Fruit fly (Drosophila melanogaster) whole organism, embryonic: Measurements from ENCODE around the gene pav.

Source experiments
- BEAF-32 ChIP-seq: fragments of 200-800 bp; sonication (Bioruptor generic); optimal IDR thresholded peaks from 3 replicates; lab custom pipeline; 2017; ENCODE audit warnings: missing biosample characterization, missing genetic modification characterization, mild to moderate bottlenecking, moderate library complexity, missing genetic modification reagents
- Blimp-1 ChIP-seq: fragments of 200-800 bp; sonication (Bioruptor generic); optimal IDR thresholded peaks from 3 replicates; lab custom pipeline; 2018; ENCODE audit warnings: missing biosample characterization, missing genetic modification characterization, mild to moderate bottlenecking, moderate library complexity, missing genetic modification reagents
- CG10209 ChIP-seq: fragments of 200-800 bp; sonication (Bioruptor generic); optimal IDR thresholded peaks from 3 replicates; lab custom pipeline; 2017; ENCODE audit warnings: missing biosample characterization, mild to moderate bottlenecking, missing genetic modification characterization, missing genetic modification reagents
- CG1024 ChIP-seq: fragments of 200-800 bp; sonication (Bioruptor generic); IDR thresholded peaks from 2 replicates; pipeline ENCODE4 v1.3.6; 2022; ENCODE audit warnings: missing biosample characterization, missing genetic modification characterization
- CG10431 ChIP-seq: fragments of 200-800 bp; sonication (Bioruptor generic); optimal IDR thresholded peaks from 3 replicates; lab custom pipeline; 2018; ENCODE audit warnings: missing biosample characterization, mild to moderate bottlenecking, missing genetic modification characterization
- CG12104 ChIP-seq: fragments of 200-800 bp; sonication (Bioruptor generic); optimal IDR thresholded peaks from 3 replicates; lab custom pipeline; 2016; ENCODE audit warnings: missing biosample characterization, missing genetic modification characterization
- CG12236 ChIP-seq: fragments of 200-800 bp; sonication (Bioruptor generic); optimal IDR thresholded peaks from 2 replicates; lab custom pipeline; 2016; ENCODE audit warnings: missing biosample characterization, missing genetic modification characterization
- CG1233 ChIP-seq: fragments of 200-800 bp; sonication (Bioruptor generic); optimal IDR thresholded peaks from 4 replicates; lab custom pipeline; 2018; ENCODE audit warnings: missing biosample characterization, mild to moderate bottlenecking, missing genetic modification characterization
- CG13424 ChIP-seq: fragments of 200-800 bp; sonication (Bioruptor generic); optimal IDR thresholded peaks from 2 replicates; lab custom pipeline; 2019; ENCODE audit warnings: missing biosample characterization, mild to moderate bottlenecking, missing genetic modification characterization, moderate library complexity
- CG15011 ChIP-seq: fragments of 200-800 bp; sonication (Bioruptor generic); optimal IDR thresholded peaks from 3 replicates; lab custom pipeline; 2018; ENCODE audit warnings: missing biosample characterization, mild to moderate bottlenecking, missing genetic modification characterization
- CG1529 ChIP-seq: fragments of 200-800 bp; sonication (Bioruptor generic); optimal IDR thresholded peaks from 3 replicates; lab custom pipeline; 2018; ENCODE audit warnings: missing biosample characterization, missing genetic modification characterization
- CG15601 ChIP-seq: fragments of 200-800 bp; sonication (Bioruptor generic); optimal IDR thresholded peaks from 3 replicates; lab custom pipeline; 2019; ENCODE audit warnings: missing biosample characterization, mild to moderate bottlenecking, missing genetic modification characterization, moderate library complexity
- CG15696 ChIP-seq: fragments of 200-800 bp; sonication (Bioruptor generic); optimal IDR thresholded peaks from 2 replicates; lab custom pipeline; 2019; ENCODE audit warnings: missing biosample characterization, mild to moderate bottlenecking, missing genetic modification characterization, moderate library complexity
- CG16863 ChIP-seq: fragments of 200-800 bp; sonication (Bioruptor generic); optimal IDR thresholded peaks from 3 replicates; lab custom pipeline; 2016; ENCODE audit warnings: missing biosample characterization, missing genetic modification characterization
- CG17359 ChIP-seq: fragments of 200-800 bp; sonication (Bioruptor generic); optimal IDR thresholded peaks from 3 replicates; lab custom pipeline; 2018; ENCODE audit warnings: missing biosample characterization, mild to moderate bottlenecking, missing genetic modification characterization, moderate library complexity
- CG18262 ChIP-seq: fragments of 200-800 bp; optimal IDR thresholded peaks from 3 replicates; lab custom pipeline; 2019; ENCODE audit warnings: missing biosample characterization, mild to moderate bottlenecking, missing genetic modification characterization, moderate library complexity
- CG2116 ChIP-seq: fragments of 200-800 bp; sonication (Bioruptor generic); optimal IDR thresholded peaks from 3 replicates; lab custom pipeline; 2018; ENCODE audit warnings: missing biosample characterization, mild to moderate bottlenecking, missing genetic modification characterization
- CG2712 ChIP-seq: fragments of 200-800 bp; optimal IDR thresholded peaks from 3 replicates; lab custom pipeline; 2019; ENCODE audit warnings: missing biosample characterization, mild to moderate bottlenecking, missing genetic modification characterization, moderate library complexity
- CG2875 ChIP-seq: fragments of 200-800 bp; sonication (Bioruptor generic); optimal IDR thresholded peaks from 2 replicates; lab custom pipeline; 2017; ENCODE audit warnings: missing biosample characterization, mild to moderate bottlenecking, missing genetic modification characterization, missing genetic modification reagents
- CG3407 ChIP-seq: fragments of 200-800 bp; sonication (Bioruptor generic); optimal IDR thresholded peaks from 2 replicates; lab custom pipeline; 2018; ENCODE audit warnings: missing biosample characterization, mild to moderate bottlenecking, missing genetic modification characterization
- CG6254 ChIP-seq: fragments of 200-800 bp; sonication (Bioruptor generic); optimal IDR thresholded peaks from 3 replicates; lab custom pipeline; 2017; ENCODE audit warnings: mild to moderate bottlenecking, missing biosample characterization, missing genetic modification reagents, missing genetic modification characterization
- CG6689 ChIP-seq: fragments of 200-800 bp; sonication (Bioruptor generic); IDR thresholded peaks from 2 replicates; pipeline ENCODE4 v1.3.6; 2022; ENCODE audit warnings: missing biosample characterization, missing genetic modification characterization
- CG6813 ChIP-seq: fragments of 200-800 bp; sonication (Bioruptor generic); optimal IDR thresholded peaks from 2 replicates; lab custom pipeline; 2017; ENCODE audit warnings: missing biosample characterization, missing genetic modification characterization, mild to moderate bottlenecking, moderate library complexity, missing genetic modification reagents
- CG7745 ChIP-seq: fragments of 200-800 bp; sonication (Bioruptor generic); optimal IDR thresholded peaks from 2 replicates; lab custom pipeline; 2018; ENCODE audit warnings: missing biosample characterization, mild to moderate bottlenecking, missing genetic modification characterization, moderate library complexity
- CG8290 ChIP-seq, 3 experiments: fragments of 200-800 bp; sonication (Bioruptor generic); optimal IDR thresholded peaks; 2 replicates each; lab custom pipeline; 2016 to 2019; ENCODE audit warnings: missing biosample characterization in 3 of 3, missing genetic modification characterization in 3 of 3, mild to moderate bottlenecking in 2 of 3, moderate library complexity in 1 of 3
- D ChIP-seq, 2 experiments: fragments of 200-800 bp in 1 of 2; fragments of >200 bp in 1 of 2; sonication (Bioruptor generic) in 1 of 2; optimal IDR thresholded peaks; 2 replicates in 1 of 2; 3 replicates in 1 of 2; lab custom pipeline; 2017; ENCODE audit warnings: mild to moderate bottlenecking in 1 of 2, missing biosample characterization in 1 of 2, missing genetic modification characterization in 1 of 2, missing genetic modification reagents in 1 of 2
- ERR ChIP-seq: fragments of 200-800 bp; sonication (Bioruptor generic); optimal IDR thresholded peaks from 2 replicates; lab custom pipeline; 2016; ENCODE audit warnings: missing biosample characterization, missing genetic modification characterization
- Lhr ChIP-seq: fragments of 200-800 bp; sonication (Bioruptor generic); optimal IDR thresholded peaks from 3 replicates; lab custom pipeline; 2017; ENCODE audit warnings: mild to moderate bottlenecking, missing biosample characterization, missing genetic modification reagents, missing genetic modification characterization
- Nf-YB ChIP-seq: fragments of 200-800 bp; sonication (Bioruptor generic); optimal IDR thresholded peaks from 3 replicates; lab custom pipeline; 2019; ENCODE audit warnings: missing biosample characterization, mild to moderate bottlenecking, missing genetic modification characterization, moderate library complexity
- NfI ChIP-seq: fragments of 200-800 bp; sonication (Bioruptor generic); optimal IDR thresholded peaks from 3 replicates; lab custom pipeline; 2018; ENCODE audit warnings: missing biosample characterization, mild to moderate bottlenecking, missing genetic modification characterization, moderate library complexity
- Spps ChIP-seq: fragments of 200-800 bp; sonication (Bioruptor generic); optimal IDR thresholded peaks from 2 replicates; lab custom pipeline; 2018; ENCODE audit warnings: missing biosample characterization, mild to moderate bottlenecking, missing genetic modification characterization
- Stat92E ChIP-seq, 3 experiments: fragments of >200 bp in 2 of 3; fragments of 200-800 bp in 1 of 3; sonication (Bioruptor generic) in 1 of 3; optimal IDR thresholded peaks; 2 replicates each; lab custom pipeline; 2017 to 2019; ENCODE audit warnings: missing biosample characterization in 3 of 3, missing genetic modification characterization in 3 of 3, mild to moderate bottlenecking in 1 of 3, moderate library complexity in 1 of 3
- Taf1 ChIP-seq: fragments of 200-800 bp; sonication (Bioruptor generic); IDR thresholded peaks from 2 replicates; pipeline ENCODE4 v1.3.6; 2022; ENCODE audit warnings: missing biosample characterization, missing genetic modification characterization
- Xrp1 ChIP-seq: fragments of 200-800 bp; sonication (Bioruptor generic); IDR thresholded peaks from 2 replicates; pipeline ENCODE4 v1.3.6; 2022; ENCODE audit warnings: missing biosample characterization, missing genetic modification characterization
- bab2 ChIP-seq: fragments of 200-800 bp; sonication (Bioruptor generic); optimal IDR thresholded peaks from 2 replicates; lab custom pipeline; 2016; ENCODE audit warnings: missing biosample characterization, missing genetic modification characterization
- dmrt11E ChIP-seq: fragments of 200-800 bp; sonication (Bioruptor generic); optimal IDR thresholded peaks from 3 replicates; lab custom pipeline; 2018; ENCODE audit warnings: missing biosample characterization, mild to moderate bottlenecking, missing genetic modification characterization, moderate library complexity
- fd102C ChIP-seq: fragments of 200-800 bp; sonication (Bioruptor generic); optimal IDR thresholded peaks from 2 replicates; lab custom pipeline; 2018; ENCODE audit warnings: missing biosample characterization, mild to moderate bottlenecking, missing genetic modification characterization, moderate library complexity
- insv ChIP-seq, 2 experiments: fragments of 200-800 bp; sonication (Bioruptor generic); optimal IDR thresholded peaks; 3 replicates each; lab custom pipeline; 2016 to 2018; ENCODE audit warnings: missing biosample characterization in 2 of 2, missing genetic modification characterization in 2 of 2
- nerfin-1 ChIP-seq: fragments of 200-800 bp; sonication (Bioruptor generic); optimal IDR thresholded peaks from 3 replicates; lab custom pipeline; 2019; ENCODE audit warnings: missing biosample characterization, mild to moderate bottlenecking, missing genetic modification characterization, moderate library complexity
- oc ChIP-seq: fragments of 200-800 bp; sonication (Bioruptor generic); optimal IDR thresholded peaks from 2 replicates; lab custom pipeline; 2018; ENCODE audit warnings: missing biosample characterization, mild to moderate bottlenecking, missing genetic modification characterization, moderate library complexity
- org-1 ChIP-seq: fragments of 200-800 bp; sonication (Bioruptor generic); optimal IDR thresholded peaks from 2 replicates; lab custom pipeline; 2017; ENCODE audit warnings: missing biosample characterization, missing genetic modification characterization
- otp ChIP-seq: fragments of 200-800 bp; sonication (Bioruptor generic); IDR thresholded peaks from 3 replicates; pipeline ENCODE4, ENCODE4 v1.3.6; 2022; ENCODE audit warnings: missing biosample characterization, missing genetic modification characterization
- sd ChIP-seq: fragments of 200-800 bp; sonication (Bioruptor generic); optimal IDR thresholded peaks from 3 replicates; lab custom pipeline; 2018; ENCODE audit warnings: missing biosample characterization, mild to moderate bottlenecking, missing genetic modification characterization, moderate library complexity
- sens ChIP-seq: fragments of 200-800 bp; sonication (Bioruptor generic); peaks from one replicate; lab custom pipeline; 2016; ENCODE audit warnings: missing biosample characterization, missing genetic modification characterization
- vvl ChIP-seq: fragments of 200-800 bp; sonication (Bioruptor generic); IDR thresholded peaks from 2 replicates; pipeline ENCODE4 v1.3.6; 2022; ENCODE audit warnings: missing biosample characterization, missing genetic modification characterization
- zfh1 ChIP-seq: fragments of 200-800 bp; sonication (Bioruptor generic); IDR thresholded peaks from 3 replicates; pipeline ENCODE4 v1.3.6; 2022; ENCODE audit warnings: missing biosample characterization, missing genetic modification characterization

pav gene

dm6 chr3L:4272167-4272773 lies 29.7 kb downstream of the pav start (continued):
- TF ChIP-seq Nf-YB (GFP tag; lab: Kevin White, UChicago) (peak; percentile 18), CG6689 (0 out of 2 replicates have a peak, but pooled peaks have one; percentile 14), CG15011 (GFP tag; lab: Kevin White, UChicago) (peak; percentile 2), CG13424 (peak; percentile 13), CG15696 (tag; lab: Kevin White, UChicago) (peak; percentile 82), otp (peak; percentile 59; the same call in 1 of the 3 replicates), Spps (tag; lab: Kevin White, UChicago) (peak; percentile 24), Lhr (GFP tag; lab: Kevin White, UChicago) (peak; percentile 30), CG6254 (GFP tag; lab: Kevin White, UChicago) (peak; percentile 28), CG16863 (GFP tag; lab: Kevin White, UChicago) (peak; percentile 2), CG12236 (GFP tag; lab: Kevin White, UChicago) (peak; percentile 10), vvl (GFP tag; lab: Robert Waterston, UW) (peak; percentile 49; the same call in 1 of the 2 replicates), CG15601 (tag; lab: Kevin White, UChicago) (peak; percentile 86), BEAF-32 (no peak), CG2116 (GFP tag; lab: Kevin White, UChicago) (no peak), ERR (no peak), CG1233 (GFP tag; lab: Kevin White, UChicago) (peak; percentile 33), CG1024 (no peak), CG3407 (GFP tag; lab: Kevin White, UChicago) (peak; percentile 54), zfh1 (0 out of 3 replicates have a peak, but pooled peaks have one; percentile 16), CG18262 (tag; lab: Kevin White, UChicago) (peak; percentile 44), dmrt11E (tag; lab: Kevin White, UChicago) (peak; percentile 54), CG1529 (GFP tag; lab: Kevin White, UChicago) (peak; percentile 30), CG12104 (GFP tag; lab: Kevin White, UChicago) (peak; percentile 0), Taf1 (no peak), CG10431 (GFP tag; lab: Kevin White, UChicago) (peak; percentile 74), org-1 (peak; percentile 9), oc (tag; lab: Kevin White, UChicago) (peak; percentile 19), nerfin-1 (tag; lab: Kevin White, UChicago) (peak; percentile 6), D (optimal IDR thresholded peaks at IDR 0.05; lab: Kevin White, UChicago) (no peak), D (GFP tag; optimal IDR thresholded peaks at IDR 0.05; lab: Kevin White, UChicago) (peak; percentile 55), bab2 (GFP tag; lab: Kevin White, UChicago) (peak; percentile 13), sens (peak; percentile 86), NfI (GFP tag; lab: Kevin White, UChicago) (no peak), CG8290 (GFP tag; optimal IDR thresholded peaks at IDR 0.05; lab: Kevin White, UChicago) (peak; percentile 43), CG8290 (tag; optimal IDR thresholded peaks at IDR 0.05; lab: Kevin White, UChicago) (peak in 1 of 2 experiments; percentile 16), Blimp-1 (GFP tag; lab: Kevin White, UChicago) (peak; percentile 64), CG2712 (tag; lab: Kevin White, UChicago) (peak; percentile 23), insv (GFP tag; optimal IDR thresholded peaks at IDR 0.05; lab: Kevin White, UChicago) (no peak), CG10209 (GFP tag; lab: Kevin White, UChicago) (peak; percentile 36), fd102C (GFP tag; lab: Kevin White, UChicago) (peak; percentile 15), CG17359 (peak; percentile 18), CG2875 (peak; percentile 64), Xrp1 (GFP tag; lab: Robert Waterston, UW) (peak; percentile 66), Stat92E (GFP tag; optimal IDR thresholded peaks at IDR 0.05; lab: Kevin White, UChicago) (peak in 1 of 3 experiments; percentile 27), sd (tag; lab: Kevin White, UChicago) (no peak), CG7745 (tag; lab: Kevin White, UChicago) (peak; percentile 43), CG6813 (GFP tag; lab: Kevin White, UChicago) (peak; percentile 69)
